Worm (Caenorhabditis elegans) whole organism, L4 larva: ENCODE results near the gene T04H1.5.

Experiments
- F26F4.8 ChIP-seq: fragments of 200-800 bp; sonication (Bioruptor generic); conservative IDR thresholded peaks from 2 replicates; pipeline ENCODE4 v1.3.6; 2022; ENCODE audit warnings: missing genetic modification characterization, missing compliant biosample characterization
- F37D6.2 ChIP-seq: sonication (generic microtip); optimal IDR thresholded peaks from 2 replicates; lab custom pipeline; 2016; ENCODE audit warnings: mild to moderate bottlenecking, missing genetic modification characterization, missing compliant biosample characterization
- F44E2.7 ChIP-seq: fragments of 200-800 bp; sonication (Bioruptor generic); IDR thresholded peaks from 2 replicates; pipeline ENCODE4 v2.1.2; 2022; ENCODE audit warnings: missing genetic modification characterization, missing compliant biosample characterization
- T20F7.1 ChIP-seq: fragments of 200-800 bp; sonication (Bioruptor generic); optimal IDR thresholded peaks from 2 replicates; lab custom pipeline; 2018; ENCODE audit warnings: mild to moderate bottlenecking, missing genetic modification characterization, missing compliant biosample characterization
- Y105C5A.15 ChIP-seq: fragments of 200-800 bp; sonication (Bioruptor generic); IDR thresholded peaks from 2 replicates; pipeline ENCODE4 v1.3.6; 2022; ENCODE audit warnings: missing genetic modification characterization, missing compliant biosample characterization
- Y75B8A.6 ChIP-seq: fragments of 200-800 bp; sonication (Bioruptor generic); IDR thresholded peaks from 2 replicates; pipeline ENCODE4 v1.3.6; 2022; ENCODE audit warnings: missing genetic modification reagents, missing genetic modification characterization, missing compliant biosample characterization
- aha-1 ChIP-seq: fragments of 150-350 bp; peaks from one replicate; lab custom pipeline; 2014; ENCODE audit warnings: missing biosample characterization, missing genetic modification characterization
- aly-2 ChIP-seq: sonication (generic microtip); optimal IDR thresholded peaks from 2 replicates; lab custom pipeline; 2018; ENCODE audit warnings: missing biosample characterization, missing genetic modification characterization
- ama-1 ChIP-seq: fragments of 150-350 bp; optimal IDR thresholded peaks from 2 replicates; lab custom pipeline; 2014; ENCODE audit warnings: inconsistent platforms, mixed read lengths
- arid-1 ChIP-seq: fragments of 200-800 bp; sonication (Bioruptor generic); conservative IDR thresholded peaks from 2 replicates; pipeline ENCODE4 v1.3.6; 2022; ENCODE audit warnings: missing genetic modification reagents, missing genetic modification characterization, missing compliant biosample characterization
- ceh-20 ChIP-seq: fragments of 200-800 bp; sonication (Bioruptor generic); IDR thresholded peaks from 2 replicates; pipeline ENCODE4 v1.3.6; 2022; ENCODE audit warnings: missing genetic modification reagents, missing genetic modification characterization, missing compliant biosample characterization
- ces-1 ChIP-seq: fragments of 150-350 bp; sonication (generic microtip); optimal IDR thresholded peaks from 4 replicates; lab custom pipeline; 2014; ENCODE audit warnings: missing biosample characterization, missing genetic modification reagents, missing genetic modification characterization
- daf-12 ChIP-seq: fragments of 150-350 bp; optimal IDR thresholded peaks from 2 replicates; lab custom pipeline; 2014; ENCODE audit warnings: missing biosample characterization, missing genetic modification reagents, missing genetic modification characterization
- daf-16 ChIP-seq, 3 experiments: sonication (generic microtip); optimal IDR thresholded peaks; 2 replicates each; lab custom pipeline; 2016 to 2017; ENCODE audit warnings: missing genetic modification characterization in 3 of 3, missing genetic modification reagents in 3 of 3, mild to moderate bottlenecking in 2 of 3, missing compliant biosample characterization in 2 of 3, missing biosample characterization in 1 of 3, moderate library complexity in 1 of 3
- daf-19 ChIP-seq: fragments of 200-800 bp; sonication (Bioruptor generic); conservative IDR thresholded peaks from 2 replicates; pipeline ENCODE4 v1.3.6; 2022; ENCODE audit warnings: missing genetic modification characterization, missing compliant biosample characterization
- dmd-8 ChIP-seq: fragments of 200-800 bp; sonication (Bioruptor generic); IDR thresholded peaks from 2 replicates; pipeline ENCODE4 v1.3.6; 2022; ENCODE audit warnings: missing genetic modification characterization, missing compliant biosample characterization
- dpl-1 ChIP-seq: fragments of 150-350 bp; optimal IDR thresholded peaks from 2 replicates; lab custom pipeline; 2014; ENCODE audit warnings: missing biosample characterization, missing genetic modification reagents, missing genetic modification characterization
- egl-43 ChIP-seq: fragments of 200-800 bp; sonication (Bioruptor generic); IDR thresholded peaks from 2 replicates; pipeline ENCODE4 v1.3.6; 2022; ENCODE audit warnings: missing genetic modification reagents, missing genetic modification characterization, missing compliant biosample characterization
- fkh-10 ChIP-seq: fragments of 150-350 bp; optimal IDR thresholded peaks from 2 replicates; lab custom pipeline; 2014; ENCODE audit warnings: missing biosample characterization, missing genetic modification reagents, missing genetic modification characterization
- hlh-11 ChIP-seq: fragments of 200-800 bp; sonication (Bioruptor generic); optimal IDR thresholded peaks from 2 replicates; lab custom pipeline; 2018; ENCODE audit warnings: mild to moderate bottlenecking, missing genetic modification characterization, missing compliant biosample characterization
- hlh-30 ChIP-seq: sonication (generic microtip); optimal IDR thresholded peaks from 2 replicates; lab custom pipeline; 2017; ENCODE audit warnings: antibody characterized with exemption, mild to moderate bottlenecking, missing genetic modification characterization, missing compliant biosample characterization; ENCODE audit not compliant: insufficient read depth
- lin-15B ChIP-seq: fragments of 150-350 bp; sonication (generic microtip); optimal IDR thresholded peaks from 3 replicates; lab custom pipeline; 2014; ENCODE audit warnings: missing biosample characterization, missing genetic modification characterization
- lin-38 ChIP-seq: fragments of 200-800 bp; sonication (Bioruptor generic); IDR thresholded peaks from 2 replicates; pipeline ENCODE4 v1.3.6; 2022; ENCODE audit warnings: missing genetic modification reagents, missing genetic modification characterization, missing compliant biosample characterization
- madf-9 ChIP-seq: fragments of 200-800 bp; sonication (Bioruptor generic); conservative IDR thresholded peaks from 2 replicates; pipeline ENCODE4 v1.3.6; 2022; ENCODE audit warnings: missing genetic modification reagents, missing genetic modification characterization, missing compliant biosample characterization
- mdl-1 ChIP-seq, 2 experiments: fragments of 150-350 bp in 1 of 2; sonication (generic microtip) in 1 of 2; optimal IDR thresholded peaks; 2 replicates each; lab custom pipeline; 2014 to 2017; ENCODE audit warnings: missing biosample characterization in 2 of 2, missing genetic modification characterization in 2 of 2
- mep-1 ChIP-seq: fragments of 150-350 bp; sonication (generic microtip); optimal IDR thresholded peaks from 3 replicates; lab custom pipeline; 2014; ENCODE audit warnings: missing biosample characterization, missing genetic modification characterization
- mxl-3 ChIP-seq: fragments of 200-800 bp; sonication (Bioruptor generic); optimal IDR thresholded peaks from 2 replicates; lab custom pipeline; 2018; ENCODE audit warnings: mild to moderate bottlenecking, missing genetic modification characterization, missing compliant biosample characterization
- nhr-10 ChIP-seq: fragments of 150-350 bp; optimal IDR thresholded peaks from 2 replicates; lab custom pipeline; 2014; ENCODE audit warnings: missing biosample characterization, missing genetic modification characterization
- nhr-28 ChIP-seq: fragments of 150-350 bp; optimal IDR thresholded peaks from 2 replicates; lab custom pipeline; 2014; ENCODE audit warnings: missing biosample characterization, missing genetic modification characterization
- nhr-41 ChIP-seq: fragments of 200-800 bp; sonication (Bioruptor generic); IDR thresholded peaks from 2 replicates; pipeline ENCODE4 v1.3.6; 2022; ENCODE audit warnings: missing genetic modification reagents, missing genetic modification characterization, missing compliant biosample characterization
- nhr-48 ChIP-seq: sonication (generic microtip); optimal IDR thresholded peaks from 2 replicates; lab custom pipeline; 2016; ENCODE audit warnings: mild to moderate bottlenecking, missing genetic modification characterization, missing compliant biosample characterization
- nhr-6 ChIP-seq: fragments of 150-350 bp; optimal IDR thresholded peaks from 2 replicates; lab custom pipeline; 2014; ENCODE audit warnings: missing biosample characterization, missing genetic modification characterization
- nhr-76 ChIP-seq: fragments of 150-350 bp; optimal IDR thresholded peaks from 2 replicates; lab custom pipeline; 2014; ENCODE audit warnings: missing biosample characterization, missing genetic modification characterization
- nhr-77 ChIP-seq: fragments of 150-350 bp; optimal IDR thresholded peaks from 2 replicates; lab custom pipeline; 2014; ENCODE audit warnings: missing biosample characterization, missing genetic modification characterization
- pha-4 ChIP-seq, 2 experiments: fragments of 150-350 bp in 1 of 2; fragments of 200-800 bp in 1 of 2; sonication (Bioruptor generic) in 1 of 2; IDR thresholded peaks in 1 of 2; optimal IDR thresholded peaks in 1 of 2; 2 replicates each; pipeline versions ENCODE4 v1.3.6 to Lab custom; 2014 to 2022; ENCODE audit warnings: missing genetic modification characterization in 2 of 2, missing genetic modification reagents in 2 of 2, missing biosample characterization in 1 of 2, missing compliant biosample characterization in 1 of 2
- php-3 ChIP-seq: fragments of 200-800 bp; sonication (Bioruptor generic); IDR thresholded peaks from 2 replicates; pipeline ENCODE4 v1.3.6; 2022; ENCODE audit warnings: missing genetic modification reagents, missing genetic modification characterization, missing compliant biosample characterization
- pqm-1 ChIP-seq: sonication (generic microtip); optimal IDR thresholded peaks from 2 replicates; lab custom pipeline; 2017; ENCODE audit warnings: missing biosample characterization, missing genetic modification characterization
- rbr-2 ChIP-seq: sonication (generic microtip); optimal IDR thresholded peaks from 2 replicates; lab custom pipeline; 2016; ENCODE audit warnings: missing genotype, missing genetic modification characterization, missing compliant biosample characterization
- saeg-2 ChIP-seq: fragments of 200-800 bp; sonication (Bioruptor generic); IDR thresholded peaks from 2 replicates; pipeline ENCODE4 v1.3.6; 2022; ENCODE audit warnings: missing genetic modification reagents, missing genetic modification characterization, missing compliant biosample characterization
- sdz-12 ChIP-seq: fragments of 200-800 bp; sonication (Bioruptor generic); optimal IDR thresholded peaks from 2 replicates; lab custom pipeline; 2018; ENCODE audit warnings: mild to moderate bottlenecking, missing genetic modification characterization, missing compliant biosample characterization
- snpc-4 ChIP-seq: fragments of 150-350 bp; optimal IDR thresholded peaks from 2 replicates; lab custom pipeline; 2014; ENCODE audit warnings: missing biosample characterization, missing genetic modification characterization
- spr-1 ChIP-seq: sonication (generic microtip); optimal IDR thresholded peaks from 2 replicates; lab custom pipeline; 2016; ENCODE audit warnings: mild to moderate bottlenecking, missing genetic modification characterization, missing compliant biosample characterization
- spr-3 ChIP-seq: fragments of 200-800 bp; sonication (Bioruptor generic); optimal IDR thresholded peaks from 2 replicates; lab custom pipeline; 2018; ENCODE audit warnings: mild to moderate bottlenecking, missing genetic modification characterization, missing compliant biosample characterization
- tag-97 ChIP-seq: fragments of 200-800 bp; sonication (Bioruptor generic); IDR thresholded peaks from 2 replicates; pipeline ENCODE4 v1.3.6; 2022; ENCODE audit warnings: missing genetic modification characterization, missing compliant biosample characterization
- zip-2 ChIP-seq: fragments of 150-350 bp; optimal IDR thresholded peaks from 2 replicates; lab custom pipeline; 2014; ENCODE audit warnings: missing biosample characterization, missing genetic modification characterization
- ztf-7 ChIP-seq: fragments of 150-350 bp; optimal IDR thresholded peaks from 2 replicates; lab custom pipeline; 2014; ENCODE audit warnings: missing biosample characterization, missing genetic modification characterization

The T04H1.5 gene

ce11 chrV:12298184-12298583 lies 47.0 kb downstream of the T04H1.5 start (continued):
- TF ChIP-seq sdz-12 = no peak
- TF ChIP-seq lin-38 = no peak
- TF ChIP-seq F44E2.7 (GFP tag; lab: Robert Waterston, UW) = no peak
- no peak for TF ChIP-seq pha-4 (GFP tag; IDR thresholded peaks at IDR 0.05; lab: Robert Waterston, UW)
- TF ChIP-seq pha-4 (tag; optimal IDR thresholded peaks at IDR 0.05; lab: Kevin White, UChicago) = no peak
- TF ChIP-seq nhr-41 (GFP tag; lab: Robert Waterston, UW) = no peak
- no peak for TF ChIP-seq daf-16 (GFP tag; optimal IDR thresholded peaks at IDR 0.05; lab: Kevin White, UChicago)
- peak; percentile 29 for TF ChIP-seq daf-16 (tag; optimal IDR thresholded peaks at IDR 0.05; lab: Kevin White, UChicago)
- no peak for TF ChIP-seq ztf-7 (tag; lab: Kevin White, UChicago)
- no peak for TF ChIP-seq ama-1
- TF ChIP-seq arid-1 (GFP tag; lab: Robert Waterston, UW) = no peak
- no peak for TF ChIP-seq nhr-48
- TF ChIP-seq F26F4.8 (GFP tag; lab: Robert Waterston, UW) = no peak
- TF ChIP-seq nhr-28 (tag; lab: Kevin White, UChicago) = peak; percentile 48
- TF ChIP-seq daf-12 = no peak
- TF ChIP-seq nhr-6 = no peak
- TF ChIP-seq tag-97 (GFP tag; lab: Robert Waterston, UW) = no peak
- no peak for TF ChIP-seq zip-2 (tag; lab: Kevin White, UChicago)
- TF ChIP-seq lin-15B (tag; lab: Kevin White, UChicago) = no peak
- TF ChIP-seq hlh-11 (tag; lab: Kevin White, UChicago) = peak; percentile 10
- peak; percentile 83 for TF ChIP-seq pqm-1 (tag; lab: Kevin White, UChicago)
- no peak for TF ChIP-seq dpl-1
- no peak for TF ChIP-seq fkh-10 (GFP tag; lab: Kevin White, UChicago)
- no peak for TF ChIP-seq php-3 (GFP tag; lab: Robert Waterston, UW)
- peak; percentile 70 for TF ChIP-seq aha-1 (tag; lab: Kevin White, UChicago)
- TF ChIP-seq egl-43 = no peak

- TF ChIP-seq Y105C5A.15 (GFP tag; lab: Robert Waterston, UW) (no peak), hlh-11 (tag; lab: Kevin White, UChicago) (peak; percentile 23)
- TF ChIP-seq, all 104 proteins: peak for 1
Observed at ce11 chrV:12299244-12299766, 48.2 kb downstream of the T04H1.5 start.

ce11 chrV:12300166-12300565 lies 49.0 kb downstream of the T04H1.5 start:
- TF ChIP-seq mxl-3 (GFP tag; lab: Kevin White, UChicago) = peak; percentile 58
- TF ChIP-seq spr-3 (GFP tag; lab: Kevin White, UChicago) = no peak
- no peak for TF ChIP-seq nhr-10
- TF ChIP-seq daf-19 (GFP tag; lab: Robert Waterston, UW) = 0 out of 2 replicates have a peak, but pooled peaks have one; percentile 10
- no peak for TF ChIP-seq T20F7.1 (GFP tag; lab: Kevin White, UChicago)
- no peak for TF ChIP-seq madf-9 (GFP tag; lab: Robert Waterston, UW)
- peak; percentile 48; the same call in 1 of the 2 replicates for TF ChIP-seq ceh-20 (GFP tag; lab: Robert Waterston, UW)
- TF ChIP-seq pha-4 (GFP tag; IDR thresholded peaks at IDR 0.05; lab: Robert Waterston, UW) = no peak
- TF ChIP-seq pha-4 (tag; optimal IDR thresholded peaks at IDR 0.05; lab: Kevin White, UChicago) = peak; percentile 55
- peak; percentile 26 for TF ChIP-seq rbr-2 (tag; lab: Kevin White, UChicago)
- no peak for TF ChIP-seq spr-1 (tag; lab: Kevin White, UChicago)
- TF ChIP-seq lin-38 = 0 out of 2 replicates have a peak, but pooled peaks have one; percentile 6
- TF ChIP-seq aha-1 (tag; lab: Kevin White, UChicago) = peak; percentile 92
- TF ChIP-seq nhr-41 (GFP tag; lab: Robert Waterston, UW) = no peak
- TF ChIP-seq nhr-6 = peak; percentile 98
- peak; percentile 36 for TF ChIP-seq nhr-48
- TF ChIP-seq pqm-1 (tag; lab: Kevin White, UChicago) = peak; percentile 32
- no peak for TF ChIP-seq snpc-4 (tag; lab: Kevin White, UChicago)
- TF ChIP-seq mdl-1 (tag; optimal IDR thresholded peaks at IDR 0.05; lab: Kevin White, UChicago) = peak in 1 of 2 experiments; percentile 84
- no peak for TF ChIP-seq daf-16 (GFP tag; optimal IDR thresholded peaks at IDR 0.05; lab: Kevin White, UChicago)
- peak; percentile 65 for TF ChIP-seq daf-16 (tag; optimal IDR thresholded peaks at IDR 0.05; lab: Kevin White, UChicago)
- TF ChIP-seq mep-1 (tag; lab: Kevin White, UChicago) = peak; percentile 80
- peak; percentile 32 for TF ChIP-seq nhr-77 (tag; lab: Kevin White, UChicago)
- TF ChIP-seq nhr-76 (tag; lab: Kevin White, UChicago) = no peak
- no peak for TF ChIP-seq zip-2 (tag; lab: Kevin White, UChicago)
- no peak for TF ChIP-seq aly-2 (tag; lab: Kevin White, UChicago)
- peak; percentile 81 for TF ChIP-seq nhr-28 (tag; lab: Kevin White, UChicago)
- TF ChIP-seq saeg-2 (GFP tag; lab: Robert Waterston, UW) = no peak
- no peak for TF ChIP-seq dmd-8
- TF ChIP-seq egl-43 = no peak
- TF ChIP-seq ces-1 = no peak
- TF ChIP-seq Y75B8A.6 (GFP tag; lab: Robert Waterston, UW) = no peak
- TF ChIP-seq F37D6.2 = no peak
- TF ChIP-seq hlh-30 (tag; lab: Kevin White, UChicago) = peak; percentile 94
